Worm (Caenorhabditis elegans): ENCODE data around the gene C44C11.6.

- no peak for TF ChIP-seq C17E4.6 (GFP tag; IDR thresholded peaks at IDR 0.05)
- no peak for TF ChIP-seq die-1 (tag; optimal IDR thresholded peaks at IDR 0.05)
- TF ChIP-seq F57C9.4 (tag; optimal IDR thresholded peaks at IDR 0.05): no peak
- TF ChIP-seq ztf-26 (tag; optimal IDR thresholded peaks at IDR 0.05): no peak
- TF ChIP-seq nhr-90 (tag; optimal IDR thresholded peaks at IDR 0.05): no peak
- no peak for TF ChIP-seq nhr-27 (tag; optimal IDR thresholded peaks at IDR 0.05)
- no peak for TF ChIP-seq lin-35 (GFP tag; optimal IDR thresholded peaks at IDR 0.05)
- no peak for TF ChIP-seq unc-62 (GFP tag; optimal IDR thresholded peaks at IDR 0.05)
- TF ChIP-seq lag-1 (GFP tag; IDR thresholded peaks at IDR 0.05): no peak
- no peak for TF ChIP-seq dox-1 (GFP tag; IDR thresholded peaks at IDR 0.05)
- no peak for TF ChIP-seq ceh-40 (GFP tag; IDR thresholded peaks at IDR 0.05)
- TF ChIP-seq pbrm-1 (GFP tag; IDR thresholded peaks at IDR 0.05): no peak
- TF ChIP-seq ama-1 (optimal IDR thresholded peaks at IDR 0.05): no peak
- TF ChIP-seq ama-1 (GFP tag; optimal IDR thresholded peaks at IDR 0.05): no peak
These were observed 20.4 kb upstream of the C44C11.6 start, which contains the start of gene sre-56 for ce11 chrII:12324159-12324558.

Data from whole organism, young adult.